Worm (Caenorhabditis elegans): ENCODE data around the gene F38B6.7.

- TF ChIP-seq him-1 (tag; optimal IDR thresholded peaks at IDR 0.05) (no peak), W03F9.2 (tag; optimal IDR thresholded peaks at IDR 0.05) (no peak)
These were observed 24.8 kb upstream of the F38B6.7 start, which contains the start of gene smf-1 for ce11 chrX:6722966-6723365.

Measured in whole organism, L4/young adult.